Worm (Caenorhabditis elegans): Measurements from ENCODE around the gene ZK809.5.

ce11 chrIV:11650344-11650743 lies 6.2 kb upstream of the ZK809.5 start:
- TF ChIP-seq sea-1 (GFP tag; conservative IDR thresholded peaks at IDR 0.05) (no peak), ceh-13 (GFP tag; optimal IDR thresholded peaks at IDR 0.05) (no peak), tra-4 (tag; optimal IDR thresholded peaks at IDR 0.05) (no peak)

Data from whole organism, early embryonic.